Worm (Caenorhabditis elegans): ENCODE measurements around the gene htz-1.
A peak's percentile ranks its signal among the peaks of the same experiment; 100 is the strongest.

The htz-1 gene

ce11 chrIV:4398420-4398819 lies 47.6 kb upstream of the htz-1 start (continued):
- TF ChIP-seq saeg-2 (GFP tag; IDR thresholded peaks at IDR 0.05): no peak
- no peak for TF ChIP-seq Y75B8A.6 (GFP tag; IDR thresholded peaks at IDR 0.05)
- TF ChIP-seq Y5F2A.4 (GFP tag; optimal IDR thresholded peaks at IDR 0.05): no peak
- no peak for TF ChIP-seq lin-13 (GFP tag; optimal IDR thresholded peaks at IDR 0.05)
- TF ChIP-seq ceh-44 (GFP tag; IDR thresholded peaks at IDR 0.05): no peak
- no peak for TF ChIP-seq Y48G9A.11 (GFP tag; IDR thresholded peaks at IDR 0.05)
- TF ChIP-seq arid-1 (GFP tag; conservative IDR thresholded peaks at IDR 0.05): no peak
- TF ChIP-seq dpl-1 (GFP tag; optimal IDR thresholded peaks at IDR 0.05): no peak
- TF ChIP-seq madf-5 (GFP tag; IDR thresholded peaks at IDR 0.05): no peak
- peak; percentile 68 for TF ChIP-seq mxl-3 (GFP tag; optimal IDR thresholded peaks at IDR 0.05)
- no peak for TF ChIP-seq sdz-12 (GFP tag; optimal IDR thresholded peaks at IDR 0.05)
- TF ChIP-seq unc-130 (GFP tag; optimal IDR thresholded peaks at IDR 0.05): no peak
- no peak for TF ChIP-seq mdt-29 (GFP tag; IDR thresholded peaks at IDR 0.05)
- no peak for TF ChIP-seq nhr-237 (tag; optimal IDR thresholded peaks at IDR 0.05)
- no peak for TF ChIP-seq tag-97 (GFP tag; IDR thresholded peaks at IDR 0.05)
- no peak for TF ChIP-seq nhr-41 (GFP tag; IDR thresholded peaks at IDR 0.05)
- TF ChIP-seq lir-3 (tag; optimal IDR thresholded peaks at IDR 0.05): no peak
- TF ChIP-seq ceh-32 (tag; optimal IDR thresholded peaks at IDR 0.05; ENCODE audit: poor library complexity): no peak
- TF ChIP-seq ceh-28 (tag; optimal IDR thresholded peaks at IDR 0.05): no peak
- no peak for TF ChIP-seq Y105C5A.15 (GFP tag; IDR thresholded peaks at IDR 0.05)
- TF ChIP-seq hlh-11 (tag; optimal IDR thresholded peaks at IDR 0.05): peak; percentile 59
- no peak for TF ChIP-seq ces-1 (GFP tag; optimal IDR thresholded peaks at IDR 0.05)
- peak; percentile 16; the same call in 1 of the 2 replicates for TF ChIP-seq lin-1 (GFP tag; IDR thresholded peaks at IDR 0.05)
- no peak for TF ChIP-seq dmd-9 (GFP tag; IDR thresholded peaks at IDR 0.05)
- TF ChIP-seq unc-62 (GFP tag; optimal IDR thresholded peaks at IDR 0.05 in 1 of 2): no peak
- no peak for TF ChIP-seq unc-62 (tag; optimal IDR thresholded peaks at IDR 0.05)
- TF ChIP-seq aly-2 (tag; optimal IDR thresholded peaks at IDR 0.05): no peak
- TF ChIP-seq pha-4 (GFP tag; IDR thresholded peaks at IDR 0.05): 0 out of 2 replicates have a peak, but pooled peaks have one; percentile 14
- TF ChIP-seq pha-4 (tag; optimal IDR thresholded peaks at IDR 0.05): no peak
- no peak for TF ChIP-seq gei-8 (GFP tag; optimal IDR thresholded peaks at IDR 0.05)
- TF ChIP-seq set-16 (GFP tag; IDR thresholded peaks at IDR 0.05): peak; percentile 64
- peak; percentile 2 for TF ChIP-seq hlh-30 (tag; optimal IDR thresholded peaks at IDR 0.05; ENCODE audit: insufficient read depth)
- TF ChIP-seq daf-16 (GFP tag; optimal IDR thresholded peaks at IDR 0.05): no peak
- no peak for TF ChIP-seq daf-16 (tag; optimal IDR thresholded peaks at IDR 0.05)
- TF ChIP-seq duxl-1 (tag; optimal IDR thresholded peaks at IDR 0.05; ENCODE audit: poor library complexity): no peak
- no peak for TF ChIP-seq nhr-28 (tag; optimal IDR thresholded peaks at IDR 0.05)
- TF ChIP-seq mes-2 (tag; optimal IDR thresholded peaks at IDR 0.05; ENCODE audit: poor library complexity, severe bottlenecking): peak; percentile 2

ce11 chrIV:4398890-4399289 lies 47.1 kb upstream of the htz-1 start:
- TF ChIP-seq arid-1 (GFP tag; conservative IDR thresholded peaks at IDR 0.05): no peak
- no peak for TF ChIP-seq madf-9 (GFP tag; conservative IDR thresholded peaks at IDR 0.05)
- no peak for TF ChIP-seq cey-2 (tag; optimal IDR thresholded peaks at IDR 0.05; ENCODE audit: borderline replicate concordance, insufficient read depth)
- no peak for TF ChIP-seq Y48G9A.11 (GFP tag; IDR thresholded peaks at IDR 0.05)
- no peak for TF ChIP-seq egl-27 (tag; optimal IDR thresholded peaks at IDR 0.05)
- TF ChIP-seq Y75B8A.6 (GFP tag; IDR thresholded peaks at IDR 0.05): no peak
- no peak for TF ChIP-seq lin-13 (GFP tag; optimal IDR thresholded peaks at IDR 0.05)

Data from whole organism, L4 larva.